Fruit fly (Drosophila melanogaster) whole organism, prepupa: ENCODE measurements around the gene CG7328.

ENCODE experiments used
- Blimp-1 ChIP-seq: fragments of 200-800 bp; sonication (Bioruptor generic); optimal IDR thresholded peaks from 3 replicates; lab custom pipeline; 2017; ENCODE audit warnings: missing biosample characterization, missing genetic modification characterization, mild to moderate bottlenecking, moderate library complexity, missing genetic modification reagents
- CG10669 ChIP-seq: fragments of 200-800 bp; sonication (Bioruptor generic); optimal IDR thresholded peaks from 3 replicates; lab custom pipeline; 2018; ENCODE audit warnings: missing biosample characterization, mild to moderate bottlenecking, missing genetic modification characterization, moderate library complexity
- CG11294 ChIP-seq: fragments of 200-800 bp; sonication (Bioruptor generic); IDR thresholded peaks from 2 replicates; pipeline ENCODE4 v1.3.6; 2022; ENCODE audit warnings: missing biosample characterization, missing genetic modification characterization
- CG32006 ChIP-seq: fragments of 200-800 bp; sonication (Bioruptor generic); optimal IDR thresholded peaks from 3 replicates; lab custom pipeline; 2017; ENCODE audit warnings: missing biosample characterization, mild to moderate bottlenecking, missing genetic modification characterization
- CG4318 ChIP-seq: fragments of 200-800 bp; sonication (Bioruptor generic); optimal IDR thresholded peaks from 3 replicates; lab custom pipeline; 2017; ENCODE audit warnings: missing biosample characterization, mild to moderate bottlenecking, missing genetic modification characterization
- CG9139 ChIP-seq: fragments of 200-800 bp; sonication (Bioruptor generic); optimal IDR thresholded peaks from 3 replicates; lab custom pipeline; 2017; ENCODE audit warnings: missing biosample characterization, mild to moderate bottlenecking, missing genetic modification characterization
- Ets96B ChIP-seq: fragments of 200-800 bp; optimal IDR thresholded peaks from 2 replicates; lab custom pipeline; 2019; ENCODE audit warnings: missing biosample characterization, mild to moderate bottlenecking, missing genetic modification characterization, moderate library complexity
- Gug ChIP-seq: fragments of 200-800 bp; sonication (Bioruptor generic); IDR thresholded peaks from 2 replicates; pipeline ENCODE4 v1.3.6; 2022; ENCODE audit warnings: missing biosample characterization, missing genetic modification characterization

DNA sequence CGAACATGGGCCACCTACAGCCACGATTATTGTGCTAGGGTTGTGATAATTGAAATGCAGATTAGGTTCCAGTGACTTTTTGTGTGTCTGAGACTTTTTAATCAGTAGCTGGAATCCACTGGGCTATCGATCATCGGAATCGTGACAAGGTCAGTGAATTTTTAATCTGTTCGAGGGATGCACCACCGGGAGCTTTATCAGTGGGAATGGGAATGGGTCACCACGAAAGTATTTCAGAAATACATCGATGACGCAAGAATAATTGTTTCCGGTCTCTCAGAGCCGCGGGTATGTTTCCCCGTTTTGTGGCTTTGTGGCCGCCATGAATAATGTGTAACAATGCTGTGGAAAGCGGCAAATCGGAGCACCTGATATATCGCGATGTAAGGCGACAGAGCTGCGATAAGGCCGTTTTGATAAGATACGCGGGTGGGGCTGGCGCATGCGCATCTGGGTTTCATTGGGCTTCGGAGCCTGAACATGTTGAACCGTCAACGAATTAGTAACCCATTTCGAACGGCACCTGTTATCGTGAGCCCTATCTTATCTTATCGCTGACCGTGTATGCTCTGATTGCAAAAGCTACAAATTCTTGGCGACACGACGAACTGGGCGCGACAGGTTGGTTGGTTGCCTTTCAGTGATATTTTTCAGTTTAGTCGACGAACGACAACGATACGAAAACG is 47.6 kb upstream of the CG7328 start, which contains the start of gene Ssk:
- TF ChIP-seq CG32006 (GFP tag; lab: Kevin White, UChicago) = no peak
- no peak for TF ChIP-seq Gug
- no peak; the same call in 1 of the 2 replicates for TF ChIP-seq CG11294 (GFP tag; lab: Robert Waterston, UW)
- no peak for TF ChIP-seq Blimp-1
- TF ChIP-seq Ets96B (tag; lab: Kevin White, UChicago) = no peak
- no peak for TF ChIP-seq CG4318 (GFP tag; lab: Kevin White, UChicago)
- no peak for TF ChIP-seq CG10669
- TF ChIP-seq CG9139 (GFP tag; lab: Kevin White, UChicago) = no peak
